Fruit fly (Drosophila melanogaster) whole organism, embryonic: Measurements from ENCODE around the gene CG4577.

Experiments used
- ATbp ChIP-seq: fragments of 200-800 bp; sonication (Bioruptor generic); optimal IDR thresholded peaks from 2 replicates; lab custom pipeline; 2017; ENCODE audit warnings: missing biosample characterization, mild to moderate bottlenecking, missing genetic modification characterization, missing genetic modification reagents
- Antp ChIP-seq: fragments of 200-800 bp; sonication (Bioruptor generic); optimal IDR thresholded peaks from 3 replicates; lab custom pipeline; 2016; ENCODE audit warnings: missing biosample characterization, missing genetic modification characterization
- Atf6 ChIP-seq: fragments of 200-800 bp; sonication (Bioruptor generic); IDR thresholded peaks from 2 replicates; pipeline ENCODE4 v1.3.6; 2022; ENCODE audit warnings: missing biosample characterization, missing genetic modification characterization
- BEAF-32 ChIP-seq: fragments of 200-800 bp; sonication (Bioruptor generic); optimal IDR thresholded peaks from 3 replicates; lab custom pipeline; 2017; ENCODE audit warnings: missing biosample characterization, missing genetic modification characterization, mild to moderate bottlenecking, moderate library complexity, missing genetic modification reagents
- CG13123 ChIP-seq: fragments of 200-800 bp; sonication (Bioruptor generic); optimal IDR thresholded peaks from 2 replicates; lab custom pipeline; 2016; ENCODE audit warnings: missing biosample characterization, missing genetic modification characterization
- CG13287 ChIP-seq: fragments of 200-800 bp; sonication (Bioruptor generic); IDR thresholded peaks from 2 replicates; pipeline ENCODE4 v1.3.6; 2022; ENCODE audit warnings: missing biosample characterization, missing genetic modification characterization; ENCODE audit not compliant: partially characterized antibody
- CG15073 ChIP-seq: fragments of 200-800 bp; sonication (Bioruptor generic); optimal IDR thresholded peaks from 2 replicates; lab custom pipeline; 2016; ENCODE audit warnings: missing biosample characterization, missing genetic modification characterization
- CG15514 ChIP-seq: fragments of 200-800 bp; sonication (Bioruptor generic); optimal IDR thresholded peaks from 3 replicates; lab custom pipeline; 2017; ENCODE audit warnings: missing biosample characterization, missing genetic modification characterization, mild to moderate bottlenecking, moderate library complexity, missing genetic modification reagents
- CG15601 ChIP-seq: fragments of 200-800 bp; sonication (Bioruptor generic); optimal IDR thresholded peaks from 3 replicates; lab custom pipeline; 2019; ENCODE audit warnings: missing biosample characterization, mild to moderate bottlenecking, missing genetic modification characterization, moderate library complexity
- CG16813 ChIP-seq: fragments of 200-800 bp; sonication (Bioruptor generic); IDR thresholded peaks from 3 replicates; pipeline ENCODE4 v1.3.6; 2022; ENCODE audit warnings: missing biosample characterization, missing genetic modification characterization; ENCODE audit not compliant: partially characterized antibody
- CG2116 ChIP-seq: fragments of 200-800 bp; sonication (Bioruptor generic); optimal IDR thresholded peaks from 3 replicates; lab custom pipeline; 2018; ENCODE audit warnings: missing biosample characterization, mild to moderate bottlenecking, missing genetic modification characterization
- CG2120 ChIP-seq: fragments of 200-800 bp; sonication (Bioruptor generic); optimal IDR thresholded peaks from 3 replicates; lab custom pipeline; 2016; ENCODE audit warnings: missing biosample characterization, missing genetic modification characterization
- CG4282 ChIP-seq: fragments of 200-800 bp; sonication (Bioruptor generic); optimal IDR thresholded peaks from 2 replicates; lab custom pipeline; 2016; ENCODE audit warnings: missing biosample characterization, missing genetic modification characterization
- CG4328 ChIP-seq: fragments of 200-800 bp; sonication (Bioruptor generic); optimal IDR thresholded peaks from 3 replicates; lab custom pipeline; 2017; ENCODE audit warnings: missing biosample characterization, missing genetic modification reagents, missing genetic modification characterization
- CG6272 ChIP-seq: fragments of 200-800 bp; sonication (Bioruptor generic); IDR thresholded peaks from 2 replicates; pipeline ENCODE4 v1.3.6; 2022; ENCODE audit warnings: missing biosample characterization, missing genetic modification characterization
- CG6683 ChIP-seq: fragments of 200-800 bp; sonication (Bioruptor generic); optimal IDR thresholded peaks from 2 replicates; lab custom pipeline; 2017; ENCODE audit warnings: missing biosample characterization, mild to moderate bottlenecking, missing genetic modification characterization, missing genetic modification reagents
- Dll ChIP-seq: fragments of 200-800 bp; sonication (Bioruptor generic); IDR thresholded peaks from 4 replicates; pipeline ENCODE4 v1.3.6; 2022; ENCODE audit warnings: missing biosample characterization, missing genetic modification characterization; ENCODE audit not compliant: partially characterized antibody
- Doc3 ChIP-seq: fragments of 200-800 bp; sonication (Bioruptor generic); IDR thresholded peaks from 3 replicates; pipeline ENCODE4 v1.3.6; 2022; ENCODE audit warnings: missing biosample characterization, missing genetic modification characterization; ENCODE audit not compliant: partially characterized antibody
- Drgx ChIP-seq: fragments of 200-800 bp; sonication (Bioruptor generic); IDR thresholded peaks from 2 replicates; pipeline ENCODE4 v1.3.6; 2022; ENCODE audit warnings: missing biosample characterization, missing genetic modification characterization
- Gug ChIP-seq: fragments of 200-800 bp; sonication (Bioruptor generic); IDR thresholded peaks from 4 replicates; pipeline ENCODE4 v1.3.6; 2022; ENCODE audit warnings: missing biosample characterization, missing genetic modification characterization
- H15 ChIP-seq: fragments of 200-800 bp; sonication (Bioruptor generic); IDR thresholded peaks from 3 replicates; pipeline ENCODE4 v1.3.6; 2022; ENCODE audit warnings: missing biosample characterization, missing genetic modification characterization
- HLH54F ChIP-seq: fragments of 200-800 bp; sonication (Bioruptor generic); optimal IDR thresholded peaks from 3 replicates; lab custom pipeline; 2016; ENCODE audit warnings: missing biosample characterization, missing genetic modification characterization
- MBD-R2 ChIP-seq: fragments of 200-800 bp; sonication (Bioruptor generic); IDR thresholded peaks from 2 replicates; pipeline ENCODE4 v1.3.6; 2022; ENCODE audit warnings: missing biosample characterization, missing genetic modification characterization
- Myb ChIP-seq: fragments of 200-800 bp; sonication (Bioruptor generic); optimal IDR thresholded peaks from 2 replicates; lab custom pipeline; 2016; ENCODE audit warnings: missing biosample characterization, missing genetic modification characterization
- Pdp1 ChIP-seq, 2 experiments: fragments of 200-800 bp; sonication (Bioruptor generic); optimal IDR thresholded peaks; 3 replicates each; lab custom pipeline; 2016; ENCODE audit warnings: missing biosample characterization in 2 of 2, missing genetic modification characterization in 2 of 2, mild to moderate bottlenecking in 1 of 2, moderate library complexity in 1 of 2
- Scr ChIP-seq: fragments of 200-800 bp; sonication (Bioruptor generic); IDR thresholded peaks from 2 replicates; pipeline ENCODE4 v1.3.6; 2022; ENCODE audit warnings: missing biosample characterization, missing genetic modification characterization; ENCODE audit not compliant: partially characterized antibody
- Side ChIP-seq: fragments of 200-800 bp; sonication (Bioruptor generic); optimal IDR thresholded peaks from 2 replicates; lab custom pipeline; 2016; ENCODE audit warnings: missing biosample characterization, missing genetic modification characterization
- Six4 ChIP-seq: fragments of 200-800 bp; sonication (Bioruptor generic); optimal IDR thresholded peaks from 2 replicates; lab custom pipeline; 2016; ENCODE audit warnings: missing biosample characterization, missing genetic modification characterization
- Stat92E ChIP-seq, 3 experiments: fragments of >200 bp in 2 of 3; fragments of 200-800 bp in 1 of 3; sonication (Bioruptor generic) in 1 of 3; optimal IDR thresholded peaks; 2 replicates each; lab custom pipeline; 2017 to 2019; ENCODE audit warnings: missing biosample characterization in 3 of 3, missing genetic modification characterization in 3 of 3, mild to moderate bottlenecking in 1 of 3, moderate library complexity in 1 of 3
- ara ChIP-seq: fragments of 200-800 bp; sonication (Bioruptor generic); IDR thresholded peaks from 2 replicates; pipeline ENCODE4 v1.3.6; 2022; ENCODE audit warnings: missing biosample characterization, missing genetic modification characterization
- bcd ChIP-seq: fragments of 200-800 bp; sonication (Bioruptor generic); optimal IDR thresholded peaks from 2 replicates; lab custom pipeline; 2017; ENCODE audit warnings: missing biosample characterization, mild to moderate bottlenecking, missing genetic modification characterization
- crp ChIP-seq, 2 experiments: fragments of 200-800 bp; sonication (Bioruptor generic); optimal IDR thresholded peaks; 2 replicates in 1 of 2; 3 replicates in 1 of 2; lab custom pipeline; 2017; ENCODE audit warnings: missing biosample characterization in 2 of 2, missing genetic modification characterization in 2 of 2, mild to moderate bottlenecking in 1 of 2, moderate library complexity in 1 of 2
- gcm ChIP-seq: fragments of 200-800 bp; sonication (Bioruptor generic); optimal IDR thresholded peaks from 2 replicates; lab custom pipeline; 2019; ENCODE audit warnings: missing biosample characterization, mild to moderate bottlenecking, missing genetic modification characterization, moderate library complexity
- hbn ChIP-seq: fragments of 200-800 bp; sonication (Bioruptor generic); IDR thresholded peaks from 2 replicates; pipeline ENCODE4 v1.3.6; 2022; ENCODE audit warnings: missing biosample characterization, missing genetic modification characterization; ENCODE audit not compliant: partially characterized antibody
- jumu ChIP-seq: fragments of 200-800 bp; sonication (Bioruptor generic); optimal IDR thresholded peaks from 3 replicates; lab custom pipeline; 2016; ENCODE audit warnings: missing biosample characterization, missing genetic modification characterization
- ken ChIP-seq: fragments of 200-800 bp; sonication (Bioruptor generic); IDR thresholded peaks from 3 replicates; pipeline ENCODE4 v1.3.6; 2022; ENCODE audit warnings: missing biosample characterization, missing genetic modification characterization
- lov ChIP-seq, 2 experiments: fragments of 200-800 bp in 1 of 2; fragments of >200 bp in 1 of 2; sonication (Bioruptor generic) in 1 of 2; IDR thresholded peaks in 1 of 2; optimal IDR thresholded peaks in 1 of 2; 2 replicates in 1 of 2; 3 replicates in 1 of 2; pipeline versions ENCODE4 v1.3.6 to Lab custom; 2017 to 2022; ENCODE audit warnings: missing biosample characterization in 1 of 2, missing genetic modification characterization in 1 of 2
- nerfin-2 ChIP-seq: fragments of 200-800 bp; sonication (Bioruptor generic); IDR thresholded peaks from 2 replicates; pipeline ENCODE4 v1.3.6; 2022; ENCODE audit warnings: missing biosample characterization, missing genetic modification characterization; ENCODE audit not compliant: partially characterized antibody
- run ChIP-seq: fragments of 200-800 bp; sonication (Bioruptor generic); optimal IDR thresholded peaks from 3 replicates; lab custom pipeline; 2018; ENCODE audit warnings: missing biosample characterization, mild to moderate bottlenecking, missing genetic modification characterization
- slbo ChIP-seq: fragments of 200-800 bp; sonication (Bioruptor generic); IDR thresholded peaks from 2 replicates; pipeline ENCODE4 v1.3.6; 2022; ENCODE audit warnings: missing biosample characterization, missing genetic modification characterization
- sob ChIP-seq: fragments of 200-800 bp; sonication (Bioruptor generic); IDR thresholded peaks from 2 replicates; pipeline ENCODE4 v1.3.6; 2022; ENCODE audit warnings: missing biosample characterization, missing genetic modification characterization
- ttk ChIP-seq: fragments of 200-800 bp; sonication (Bioruptor generic); IDR thresholded peaks from 2 replicates; pipeline ENCODE4 v2.1.2; 2022; ENCODE audit warnings: missing biosample characterization, missing genetic modification characterization
- tup ChIP-seq: fragments of 200-800 bp; sonication (Bioruptor generic); optimal IDR thresholded peaks from 2 replicates; lab custom pipeline; 2016; ENCODE audit warnings: missing biosample characterization, mild to moderate bottlenecking, missing genetic modification characterization, moderate library complexity
- vfl ChIP-seq: fragments of 200-800 bp; sonication (Bioruptor generic); optimal IDR thresholded peaks from 2 replicates; lab custom pipeline; 2016; ENCODE audit warnings: missing biosample characterization, missing genetic modification characterization
- vnd ChIP-seq: fragments of 200-800 bp; sonication (Bioruptor generic); IDR thresholded peaks from 3 replicates; pipeline ENCODE4 v1.3.6; 2022; ENCODE audit warnings: missing biosample characterization, missing genetic modification characterization; ENCODE audit not compliant: partially characterized antibody
- yki ChIP-seq: fragments of >200 bp; optimal IDR thresholded peaks from 3 replicates; lab custom pipeline; 2018
- zen2 ChIP-seq: fragments of 200-800 bp; sonication (Bioruptor generic); IDR thresholded peaks from 3 replicates; pipeline ENCODE4 v1.3.6; 2022; ENCODE audit warnings: missing biosample characterization, missing genetic modification characterization; ENCODE audit not compliant: partially characterized antibody

The CG4577 gene

dm6 chr2L:1147656-1148055, 13.2 kb downstream of the CG4577 start (continued):
- TF ChIP-seq CG4282 (GFP tag; lab: Kevin White, UChicago) (no peak), zen2 (GFP tag; lab: Robert Waterston, UW) (peak; percentile 86), bcd (GFP tag; lab: Kevin White, UChicago) (no peak), MBD-R2 (peak; percentile 70), CG13287 (GFP tag; lab: Robert Waterston, UW) (peak; percentile 78), Antp (GFP tag; lab: Kevin White, UChicago) (no peak), run (tag; lab: Kevin White, UChicago) (no peak), Pdp1 (GFP tag; optimal IDR thresholded peaks at IDR 0.05; lab: Kevin White, UChicago) (peak in 1 of 2 experiments; percentile 69), nerfin-2 (GFP tag; lab: Robert Waterston, UW) (peak; percentile 74; the same call in 1 of the 2 replicates), CG15601 (tag; lab: Kevin White, UChicago) (peak; percentile 19), Doc3 (GFP tag; lab: Robert Waterston, UW) (peak; percentile 44; the same call in 2 of the 3 replicates), gcm (GFP tag; lab: Kevin White, UChicago) (peak; percentile 88), ATbp (GFP tag; lab: Kevin White, UChicago) (no peak), Dll (GFP tag; lab: Robert Waterston, UW) (peak; percentile 72), BEAF-32 (peak; percentile 47), crp (GFP tag; optimal IDR thresholded peaks at IDR 0.05; lab: Kevin White, UChicago) (peak in 1 of 2 experiments; percentile 83), vnd (GFP tag; lab: Robert Waterston, UW) (peak; percentile 46; the same call in 1 of the 3 replicates), hbn (GFP tag; lab: Robert Waterston, UW) (peak; percentile 53; the same call in 1 of the 2 replicates), yki (no peak), Scr (GFP tag; lab: Robert Waterston, UW) (peak; percentile 58)

dm6 chr2L:1150554-1150953, 16.1 kb downstream of the CG4577 start, which contains the start of the genes Tfb4 and Vps29:
Tfb4 (minus strand) TSS chr2L:1150677.
Vps29 (plus strand) TSS chr2L:1150766.
- no peak for TF ChIP-seq ttk
- TF ChIP-seq CG6272 (GFP tag; lab: Robert Waterston, UW) = peak; percentile 46; the same call in 1 of the 2 replicates
- peak; percentile 81 for TF ChIP-seq CG2120 (GFP tag; lab: Kevin White, UChicago)
- peak; percentile 70 for TF ChIP-seq sob (GFP tag; lab: Robert Waterston, UW)
- peak; percentile 58 for TF ChIP-seq CG15514 (GFP tag; lab: Kevin White, UChicago)
- peak; percentile 69 for TF ChIP-seq HLH54F
- peak; percentile 9; the same call in 1 of the 2 replicates for TF ChIP-seq ara (GFP tag; lab: Robert Waterston, UW)
- peak; percentile 36 for TF ChIP-seq Myb
- no peak for TF ChIP-seq H15 (GFP tag; lab: Robert Waterston, UW)
- TF ChIP-seq slbo (GFP tag; lab: Robert Waterston, UW) = peak; percentile 69
- TF ChIP-seq vfl (GFP tag; lab: Kevin White, UChicago) = peak; percentile 52
- no peak for TF ChIP-seq Stat92E (GFP tag; optimal IDR thresholded peaks at IDR 0.05; lab: Kevin White, UChicago)
- TF ChIP-seq Six4 (GFP tag; lab: Kevin White, UChicago) = peak; percentile 26
- TF ChIP-seq CG2116 (GFP tag; lab: Kevin White, UChicago) = peak; percentile 69
- no peak for TF ChIP-seq CG6683 (GFP tag; lab: Kevin White, UChicago)
- TF ChIP-seq CG4328 (GFP tag; lab: Kevin White, UChicago) = no peak
- TF ChIP-seq ken (GFP tag; lab: Robert Waterston, UW) = peak; percentile 61; the same call in 2 of the 3 replicates
- peak; percentile 90 for TF ChIP-seq CG16813 (GFP tag; lab: Robert Waterston, UW)
- peak; percentile 63 for TF ChIP-seq jumu (GFP tag; lab: Kevin White, UChicago)
- TF ChIP-seq CG15073 (GFP tag; lab: Kevin White, UChicago) = no peak
- TF ChIP-seq Drgx = 0 out of 2 replicates have a peak, but pooled peaks have one; percentile 34
- peak; percentile 60; the same call in 1 of the 4 replicates for TF ChIP-seq Gug (GFP tag; lab: Robert Waterston, UW)
- TF ChIP-seq Atf6 (GFP tag; lab: Robert Waterston, UW) = peak; percentile 54; the same call in 1 of the 2 replicates
- no peak for TF ChIP-seq lov (optimal IDR thresholded peaks at IDR 0.05; lab: Kevin White, UChicago)
- peak; percentile 66; the same call in 1 of the 3 replicates for TF ChIP-seq lov (GFP tag; IDR thresholded peaks at IDR 0.05; lab: Robert Waterston, UW)
- TF ChIP-seq tup (GFP tag; lab: Kevin White, UChicago) = peak; percentile 49
- no peak for TF ChIP-seq CG13123
- peak; percentile 93 for TF ChIP-seq vnd (GFP tag; lab: Robert Waterston, UW)
- peak; percentile 63 for TF ChIP-seq Side
